Fruit fly (Drosophila melanogaster) whole organism, embryonic: ENCODE results near the gene CG7497.
A peak's percentile ranks its signal among the peaks of the same experiment; 100 is the strongest.

Experiments used
- ATbp ChIP-seq: fragments of 200-800 bp; sonication (Bioruptor generic); optimal IDR thresholded peaks from 2 replicates; lab custom pipeline; 2017; ENCODE audit warnings: missing biosample characterization, mild to moderate bottlenecking, missing genetic modification characterization, missing genetic modification reagents
- Adf1 ChIP-seq: fragments of 200-800 bp; sonication (Bioruptor generic); IDR thresholded peaks from 2 replicates; pipeline ENCODE4 v1.3.6; 2022; ENCODE audit warnings: missing biosample characterization, missing genetic modification characterization
- CG1024 ChIP-seq: fragments of 200-800 bp; sonication (Bioruptor generic); IDR thresholded peaks from 2 replicates; pipeline ENCODE4 v1.3.6; 2022; ENCODE audit warnings: missing biosample characterization, missing genetic modification characterization
- CG10462 ChIP-seq: fragments of 200-800 bp; sonication (Bioruptor generic); optimal IDR thresholded peaks from 2 replicates; lab custom pipeline; 2016; ENCODE audit warnings: missing biosample characterization, missing genetic modification characterization
- CG10959 ChIP-seq: fragments of 200-800 bp; sonication (Bioruptor generic); IDR thresholded peaks from 2 replicates; pipeline ENCODE4 v1.3.6; 2022; ENCODE audit warnings: missing biosample characterization, missing genetic modification characterization
- CG12942 ChIP-seq: fragments of 200-800 bp; sonication (Bioruptor generic); optimal IDR thresholded peaks from 3 replicates; lab custom pipeline; 2016; ENCODE audit warnings: missing biosample characterization, missing genetic modification characterization
- CG14050 ChIP-seq: fragments of 200-800 bp; sonication (Bioruptor generic); IDR thresholded peaks from 3 replicates; pipeline ENCODE4 v1.3.6; 2022; ENCODE audit warnings: missing biosample characterization, missing genetic modification characterization
- CG1602 ChIP-seq: fragments of 200-800 bp; sonication (Bioruptor generic); optimal IDR thresholded peaks from 3 replicates; lab custom pipeline; 2016; ENCODE audit warnings: missing biosample characterization, missing genetic modification characterization
- CG17568 ChIP-seq: fragments of 200-800 bp; sonication (Bioruptor generic); optimal IDR thresholded peaks from 2 replicates; lab custom pipeline; 2018; ENCODE audit warnings: missing biosample characterization, mild to moderate bottlenecking, missing genetic modification characterization, moderate library complexity
- CG17912 ChIP-seq: fragments of 200-800 bp; sonication (Bioruptor generic); optimal IDR thresholded peaks from 2 replicates; lab custom pipeline; 2018; ENCODE audit warnings: missing biosample characterization, mild to moderate bottlenecking, missing genetic modification characterization
- CG1792 ChIP-seq: fragments of 200-800 bp; sonication (Bioruptor generic); optimal IDR thresholded peaks from 2 replicates; lab custom pipeline; 2016; ENCODE audit warnings: missing biosample characterization, missing genetic modification characterization
- CG18599 ChIP-seq: fragments of 200-800 bp; sonication (Bioruptor generic); optimal IDR thresholded peaks from 3 replicates; lab custom pipeline; 2017; ENCODE audit warnings: missing biosample characterization, missing genetic modification characterization, mild to moderate bottlenecking, moderate library complexity, missing genetic modification reagents
- CG2120 ChIP-seq: fragments of 200-800 bp; sonication (Bioruptor generic); optimal IDR thresholded peaks from 3 replicates; lab custom pipeline; 2016; ENCODE audit warnings: missing biosample characterization, missing genetic modification characterization
- CG32767 ChIP-seq: fragments of 200-800 bp; sonication (Bioruptor generic); IDR thresholded peaks from 2 replicates; pipeline ENCODE4 v1.3.6; 2022; ENCODE audit warnings: missing biosample characterization, missing genetic modification characterization
- CG4854 ChIP-seq: fragments of 200-800 bp; sonication (Bioruptor generic); optimal IDR thresholded peaks from 2 replicates; lab custom pipeline; 2016; ENCODE audit warnings: missing biosample characterization, missing genetic modification characterization, inconsistent platforms
- CG6654 ChIP-seq: fragments of 200-800 bp; sonication (Bioruptor generic); optimal IDR thresholded peaks from 2 replicates; lab custom pipeline; 2017; ENCODE audit warnings: missing biosample characterization, mild to moderate bottlenecking, missing genetic modification characterization
- CG7839 ChIP-seq: fragments of 200-800 bp; sonication (Bioruptor generic); optimal IDR thresholded peaks from 3 replicates; lab custom pipeline; 2018; ENCODE audit warnings: missing biosample characterization, mild to moderate bottlenecking, missing genetic modification characterization, moderate library complexity
- CG8388 ChIP-seq: fragments of 200-800 bp; sonication (Bioruptor generic); optimal IDR thresholded peaks from 2 replicates; lab custom pipeline; 2019; ENCODE audit warnings: missing biosample characterization, mild to moderate bottlenecking, missing genetic modification characterization, moderate library complexity
- CG9437 ChIP-seq: fragments of 200-800 bp; sonication (Bioruptor generic); optimal IDR thresholded peaks from 2 replicates; lab custom pipeline; 2018; ENCODE audit warnings: missing biosample characterization, mild to moderate bottlenecking, missing genetic modification characterization
- Dbx ChIP-seq: fragments of 200-800 bp; sonication (Bioruptor generic); IDR thresholded peaks from 3 replicates; pipeline ENCODE4 v1.3.6; 2022; ENCODE audit warnings: missing biosample characterization, missing genetic modification characterization
- Dp ChIP-seq: fragments of 200-800 bp; sonication (Bioruptor generic); optimal IDR thresholded peaks from 2 replicates; lab custom pipeline; 2018; ENCODE audit warnings: missing biosample characterization, mild to moderate bottlenecking, missing genetic modification characterization, moderate library complexity
- ERR ChIP-seq: fragments of 200-800 bp; sonication (Bioruptor generic); optimal IDR thresholded peaks from 2 replicates; lab custom pipeline; 2016; ENCODE audit warnings: missing biosample characterization, missing genetic modification characterization
- H2.0 ChIP-seq: fragments of 200-800 bp; sonication (Bioruptor generic); IDR thresholded peaks from 2 replicates; pipeline ENCODE4 v1.3.6; 2022; ENCODE audit warnings: missing biosample characterization, missing genetic modification characterization
- HmgZ ChIP-seq: fragments of 200-800 bp; sonication (Bioruptor generic); optimal IDR thresholded peaks from 2 replicates; lab custom pipeline; 2018; ENCODE audit warnings: missing biosample characterization, mild to moderate bottlenecking, missing genetic modification characterization
- Hsf ChIP-seq: fragments of 200-800 bp; sonication (Bioruptor generic); optimal IDR thresholded peaks from 3 replicates; lab custom pipeline; 2016; ENCODE audit warnings: missing biosample characterization, missing genetic modification characterization
- MESR4 ChIP-seq: fragments of 200-800 bp; sonication (Bioruptor generic); optimal IDR thresholded peaks from 2 replicates; lab custom pipeline; 2018; ENCODE audit warnings: missing biosample characterization, mild to moderate bottlenecking, missing genetic modification characterization, moderate library complexity
- Mrtf ChIP-seq: fragments of 200-800 bp; sonication (Bioruptor generic); IDR thresholded peaks from 3 replicates; pipeline ENCODE4 v1.3.6; 2022; ENCODE audit warnings: missing biosample characterization, missing genetic modification characterization
- NC2β ChIP-seq: fragments of 200-800 bp; sonication (Bioruptor generic); optimal IDR thresholded peaks from 2 replicates; lab custom pipeline; 2016; ENCODE audit warnings: missing biosample characterization, missing genetic modification characterization
- Nf-YB ChIP-seq: fragments of 200-800 bp; sonication (Bioruptor generic); optimal IDR thresholded peaks from 3 replicates; lab custom pipeline; 2019; ENCODE audit warnings: missing biosample characterization, mild to moderate bottlenecking, missing genetic modification characterization, moderate library complexity
- Oaz ChIP-seq: fragments of 200-800 bp; sonication (Bioruptor generic); IDR thresholded peaks from 2 replicates; pipeline ENCODE4 v1.3.6; 2022; ENCODE audit warnings: missing biosample characterization, missing genetic modification characterization
- Sox100B ChIP-seq: fragments of 200-800 bp; sonication (Bioruptor generic); optimal IDR thresholded peaks from 3 replicates; lab custom pipeline; 2018; ENCODE audit warnings: missing biosample characterization, mild to moderate bottlenecking, missing genetic modification characterization
- Tbp ChIP-seq: fragments of >200 bp; optimal IDR thresholded peaks from 2 replicates; lab custom pipeline; 2018; ENCODE audit warnings: missing biosample characterization, missing genetic modification characterization
- Vsx1 ChIP-seq: fragments of 200-800 bp; sonication (Bioruptor generic); optimal IDR thresholded peaks from 2 replicates; lab custom pipeline; 2017; ENCODE audit warnings: missing biosample characterization, mild to moderate bottlenecking, missing genetic modification characterization, missing genetic modification reagents
- btn ChIP-seq: fragments of 200-800 bp; sonication (Bioruptor generic); optimal IDR thresholded peaks from 2 replicates; lab custom pipeline; 2016; ENCODE audit warnings: missing biosample characterization, missing genetic modification characterization
- ems ChIP-seq: fragments of 200-800 bp; sonication (Bioruptor generic); optimal IDR thresholded peaks from 3 replicates; lab custom pipeline; 2016; ENCODE audit warnings: missing biosample characterization, missing genetic modification characterization
- gce ChIP-seq: fragments of 200-800 bp; sonication (Bioruptor generic); IDR thresholded peaks from 3 replicates; pipeline ENCODE4 v1.3.6; 2022; ENCODE audit warnings: missing biosample characterization, missing genetic modification characterization
- ham ChIP-seq: fragments of 200-800 bp; sonication (Bioruptor generic); IDR thresholded peaks from 2 replicates; pipeline ENCODE4 v1.3.6; 2022; ENCODE audit warnings: missing biosample characterization, missing genetic modification characterization
- jigr1 ChIP-seq: fragments of 200-800 bp; sonication (Bioruptor generic); IDR thresholded peaks from 3 replicates; pipeline ENCODE4 v1.3.6; 2022; ENCODE audit warnings: missing biosample characterization, missing genetic modification characterization
- kah ChIP-seq: fragments of 200-800 bp; sonication (Bioruptor generic); optimal IDR thresholded peaks from 2 replicates; lab custom pipeline; 2018; ENCODE audit warnings: missing biosample characterization, mild to moderate bottlenecking, missing genetic modification characterization
- mld ChIP-seq: fragments of 200-800 bp; sonication (Bioruptor generic); IDR thresholded peaks from 3 replicates; pipeline ENCODE4 v1.3.6; 2022; ENCODE audit warnings: missing biosample characterization, missing genetic modification characterization; ENCODE audit not compliant: partially characterized antibody
- nom ChIP-seq: fragments of 200-800 bp; sonication (Bioruptor generic); optimal IDR thresholded peaks from 2 replicates; lab custom pipeline; 2017; ENCODE audit warnings: missing biosample characterization, missing genetic modification characterization, mild to moderate bottlenecking, moderate library complexity, missing genetic modification reagents
- oc ChIP-seq: fragments of 200-800 bp; sonication (Bioruptor generic); optimal IDR thresholded peaks from 2 replicates; lab custom pipeline; 2018; ENCODE audit warnings: missing biosample characterization, mild to moderate bottlenecking, missing genetic modification characterization, moderate library complexity
- prd ChIP-seq, 3 experiments: fragments of >200 bp in 2 of 3; fragments of 200-800 bp in 1 of 3; sonication (Bioruptor generic) in 1 of 3; optimal IDR thresholded peaks in 2 of 3; IDR thresholded peaks in 1 of 3; 2 replicates in 2 of 3; 3 replicates in 1 of 3; pipeline versions ENCODE4 v1.3.6 to Lab custom; 2017 to 2022; ENCODE audit warnings: missing biosample characterization in 1 of 3, missing genetic modification characterization in 1 of 3
- pum ChIP-seq: fragments of 200-800 bp; sonication (Bioruptor generic); optimal IDR thresholded peaks from 2 replicates; lab custom pipeline; 2016; ENCODE audit warnings: missing biosample characterization, missing genetic modification characterization
- run ChIP-seq: fragments of 200-800 bp; sonication (Bioruptor generic); optimal IDR thresholded peaks from 3 replicates; lab custom pipeline; 2018; ENCODE audit warnings: missing biosample characterization, mild to moderate bottlenecking, missing genetic modification characterization
- salm ChIP-seq: fragments of 200-800 bp; sonication (Bioruptor generic); optimal IDR thresholded peaks from 2 replicates; lab custom pipeline; 2018; ENCODE audit warnings: missing biosample characterization, mild to moderate bottlenecking, missing genetic modification characterization
- tll ChIP-seq, 2 experiments: fragments of 200-800 bp in 1 of 2; fragments of >200 bp in 1 of 2; sonication (Bioruptor generic) in 1 of 2; optimal IDR thresholded peaks; 2 replicates each; lab custom pipeline; 2017 to 2019; ENCODE audit warnings: missing biosample characterization in 2 of 2, missing genetic modification characterization in 2 of 2, mild to moderate bottlenecking in 1 of 2, moderate library complexity in 1 of 2
- toy ChIP-seq: fragments of 200-800 bp; sonication (Bioruptor generic); IDR thresholded peaks from 2 replicates; pipeline ENCODE4 v1.3.6; 2022; ENCODE audit warnings: missing biosample characterization, missing genetic modification characterization
- ttk ChIP-seq: fragments of 200-800 bp; sonication (Bioruptor generic); IDR thresholded peaks from 2 replicates; pipeline ENCODE4 v2.1.2; 2022; ENCODE audit warnings: missing biosample characterization, missing genetic modification characterization
- zen ChIP-seq: fragments of 200-800 bp; sonication (Bioruptor generic); optimal IDR thresholded peaks from 3 replicates; lab custom pipeline; 2018; ENCODE audit warnings: missing biosample characterization, mild to moderate bottlenecking, missing genetic modification characterization, moderate library complexity

Gene CG7497

DNA sequence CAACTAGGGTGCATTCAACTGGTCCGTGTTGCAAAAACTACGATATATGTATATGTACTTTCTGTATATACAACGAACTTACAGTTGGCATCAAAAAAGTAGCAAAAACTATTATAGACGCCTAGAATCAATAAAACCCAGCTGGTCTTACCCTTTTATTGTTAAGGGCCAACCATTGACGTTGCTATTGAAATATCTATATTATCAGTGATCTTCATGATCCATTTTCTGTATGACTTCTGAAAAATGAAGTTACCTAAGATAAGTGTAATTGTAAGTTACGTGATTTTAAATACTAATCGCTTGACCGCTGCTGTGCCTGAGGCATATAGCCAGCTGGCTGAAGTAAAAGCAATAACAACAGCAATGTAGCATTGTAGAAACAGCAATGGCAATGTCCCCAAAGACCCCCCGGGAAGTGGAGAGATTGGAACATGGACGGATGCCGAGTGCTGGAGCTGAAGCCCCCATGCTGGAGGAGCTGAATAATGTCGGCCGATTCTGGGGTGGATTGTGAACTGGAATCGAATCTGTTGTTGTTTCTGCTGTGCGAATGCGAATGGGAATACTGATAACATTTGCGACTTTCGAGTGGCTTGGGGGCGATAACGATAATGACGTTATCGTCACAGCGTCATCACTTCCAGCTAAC is 24.6 kb downstream of the CG7497 start (continued):
- TF ChIP-seq CG4854 (GFP tag; lab: Kevin White, UChicago) (peak; percentile 34), Tbp (GFP tag; lab: Kevin White, UChicago) (no peak), prd (optimal IDR thresholded peaks at IDR 0.05; lab: Kevin White, UChicago) (no peak), prd (GFP tag; IDR thresholded peaks at IDR 0.05; lab: Robert Waterston, UW) (peak; percentile 40; the same call in 1 of the 3 replicates), Sox100B (GFP tag; lab: Kevin White, UChicago) (no peak), Dp (no peak), CG1792 (no peak), kah (GFP tag; lab: Kevin White, UChicago) (no peak), CG32767 (no peak), CG1024 (GFP tag; lab: Robert Waterston, UW) (no peak), ttk (GFP tag; lab: Robert Waterston, UW) (no peak), Adf1 (no peak), CG14050 (GFP tag; lab: Robert Waterston, UW) (no peak; the same call in 2 of the 3 replicates), CG9437 (GFP tag; lab: Kevin White, UChicago) (no peak), MESR4 (GFP tag; lab: Kevin White, UChicago) (no peak), CG8388 (GFP tag; lab: Kevin White, UChicago) (peak; percentile 27), Hsf (GFP tag; lab: Kevin White, UChicago) (peak; percentile 25), ham (GFP tag; lab: Robert Waterston, UW) (no peak), NC2β (GFP tag; lab: Kevin White, UChicago) (no peak), CG7839 (peak; percentile 59), salm (tag; lab: Kevin White, UChicago) (no peak), Oaz (GFP tag; lab: Robert Waterston, UW) (no peak), CG6654 (GFP tag; lab: Kevin White, UChicago) (peak; percentile 17), jigr1 (GFP tag; lab: Robert Waterston, UW) (no peak), zen (no peak), tll (GFP tag; optimal IDR thresholded peaks at IDR 0.05; lab: Kevin White, UChicago) (no peak), ems (GFP tag; lab: Kevin White, UChicago) (peak; percentile 27), CG2120 (peak; percentile 38), Nf-YB (GFP tag; lab: Kevin White, UChicago) (no peak), CG12942 (GFP tag; lab: Kevin White, UChicago) (no peak), H2.0 (GFP tag; lab: Robert Waterston, UW) (no peak), ERR (GFP tag; lab: Kevin White, UChicago) (no peak), CG10959 (GFP tag; lab: Robert Waterston, UW) (no peak), run (tag; lab: Kevin White, UChicago) (no peak), mld (GFP tag; lab: Robert Waterston, UW) (no peak), btn (GFP tag; lab: Kevin White, UChicago) (no peak), HmgZ (tag; lab: Kevin White, UChicago) (peak; percentile 34), oc (no peak), toy (GFP tag; lab: Robert Waterston, UW) (no peak), Dbx (no peak), pum (no peak), Vsx1 (no peak), CG10462 (no peak), Mrtf (GFP tag; lab: Robert Waterston, UW) (no peak), CG17912 (GFP tag; lab: Kevin White, UChicago) (no peak), ATbp (GFP tag; lab: Kevin White, UChicago) (peak; percentile 19), gce (GFP tag; lab: Robert Waterston, UW) (no peak), CG18599 (GFP tag; lab: Kevin White, UChicago) (no peak), CG17568 (GFP tag; lab: Kevin White, UChicago) (peak; percentile 44), CG1602 (no peak), nom (GFP tag; lab: Kevin White, UChicago) (peak; percentile 71)
